Worm (Caenorhabditis elegans) whole organism, mixed stage, embryonic: ENCODE measurements around the gene irld-32.
"Not testable (repeated sequence)": the region's sequence is repeated elsewhere in the genome, so short reads cannot be mapped to it uniquely, and the experiment has no call there.

ENCODE experiments used
- M03D4.4 ChIP-seq: sonication (generic microtip); optimal IDR thresholded peaks from 2 replicates; lab custom pipeline; 2017; ENCODE audit warnings: mild to moderate bottlenecking, missing genetic modification characterization, missing compliant biosample characterization
- bed-3 ChIP-seq: fragments of 200-800 bp; sonication (Bioruptor generic); optimal IDR thresholded peaks from 3 replicates; lab custom pipeline; 2018; ENCODE audit warnings: mild to moderate bottlenecking, missing genetic modification characterization, moderate library complexity, missing compliant biosample characterization
- blmp-1 ChIP-seq: fragments of 150-350 bp; optimal IDR thresholded peaks from 2 replicates; lab custom pipeline; 2014; ENCODE audit warnings: missing biosample characterization, missing genetic modification characterization
- ceh-39 ChIP-seq: fragments of 150-350 bp; optimal IDR thresholded peaks from 2 replicates; lab custom pipeline; 2014; ENCODE audit warnings: missing biosample characterization, missing genetic modification characterization
- ceh-43 ChIP-seq: fragments of 200-800 bp; sonication (Bioruptor generic); optimal IDR thresholded peaks from 2 replicates; lab custom pipeline; 2018; ENCODE audit warnings: mild to moderate bottlenecking, missing genetic modification characterization, moderate library complexity, missing compliant biosample characterization
- ceh-83 ChIP-seq: fragments of 200-800 bp; sonication (Bioruptor generic); optimal IDR thresholded peaks from 2 replicates; lab custom pipeline; 2018; ENCODE audit warnings: mild to moderate bottlenecking, missing genetic modification characterization, missing compliant biosample characterization
- ces-1 ChIP-seq: fragments of 150-350 bp; optimal IDR thresholded peaks from 2 replicates; lab custom pipeline; 2014; ENCODE audit warnings: missing biosample characterization, missing genetic modification reagents, missing genetic modification characterization
- elt-1 ChIP-seq: sonication (generic microtip); optimal IDR thresholded peaks from 2 replicates; lab custom pipeline; 2017; ENCODE audit warnings: missing genetic modification characterization, mild to moderate bottlenecking, missing compliant biosample characterization, antibody characterized with exemption, moderate library complexity, borderline replicate concordance; ENCODE audit not compliant: insufficient read depth
- elt-3 ChIP-seq: fragments of 150-350 bp; optimal IDR thresholded peaks from 2 replicates; lab custom pipeline; 2014; ENCODE audit warnings: missing biosample characterization, missing genetic modification characterization
- flh-1 ChIP-seq: fragments of 200-800 bp; sonication (Bioruptor generic); optimal IDR thresholded peaks from 2 replicates; lab custom pipeline; 2018; ENCODE audit warnings: mild to moderate bottlenecking, missing genetic modification characterization, moderate library complexity, missing compliant biosample characterization
- ham-2 ChIP-seq: fragments of 200-800 bp; sonication (Bioruptor generic); optimal IDR thresholded peaks from 2 replicates; lab custom pipeline; 2018; ENCODE audit warnings: mild to moderate bottlenecking, missing genetic modification characterization, missing compliant biosample characterization
- hlh-1 ChIP-seq: fragments of 150-350 bp; optimal IDR thresholded peaks from 2 replicates; lab custom pipeline; 2014; ENCODE audit warnings: missing biosample characterization, missing genetic modification reagents, missing genetic modification characterization
- lin-13 ChIP-seq: fragments of 150-350 bp; optimal IDR thresholded peaks from 2 replicates; lab custom pipeline; 2014; ENCODE audit warnings: missing biosample characterization, missing genetic modification characterization
- lin-32 ChIP-seq: fragments of 200-800 bp; sonication (Bioruptor generic); optimal IDR thresholded peaks from 2 replicates; lab custom pipeline; 2018; ENCODE audit warnings: mild to moderate bottlenecking, missing genetic modification characterization, missing compliant biosample characterization
- lsy-2 ChIP-seq: fragments of 150-350 bp; optimal IDR thresholded peaks from 2 replicates; lab custom pipeline; 2014; ENCODE audit warnings: missing biosample characterization, missing genetic modification characterization
- mab-5 ChIP-seq: fragments of 150-350 bp; optimal IDR thresholded peaks from 2 replicates; lab custom pipeline; 2014; ENCODE audit warnings: missing biosample characterization, missing genetic modification characterization
- mep-1 ChIP-seq: fragments of 150-350 bp; optimal IDR thresholded peaks from 2 replicates; lab custom pipeline; 2017; ENCODE audit warnings: missing biosample characterization, missing genetic modification reagents, missing genetic modification characterization, inconsistent platforms
- mls-2 ChIP-seq: sonication (generic microtip); optimal IDR thresholded peaks from 2 replicates; lab custom pipeline; 2016; ENCODE audit warnings: mild to moderate bottlenecking, missing genetic modification characterization, moderate library complexity, missing compliant biosample characterization
- nhr-12 ChIP-seq: fragments of 150-350 bp; optimal IDR thresholded peaks from 2 replicates; lab custom pipeline; 2014; ENCODE audit warnings: missing biosample characterization, missing genetic modification characterization
- nhr-2 ChIP-seq: fragments of 150-350 bp; optimal IDR thresholded peaks from 2 replicates; lab custom pipeline; 2014; ENCODE audit warnings: missing biosample characterization, missing genetic modification characterization
- nhr-237 ChIP-seq: fragments of 150-350 bp; optimal IDR thresholded peaks from 2 replicates; lab custom pipeline; 2014; ENCODE audit warnings: missing biosample characterization, missing genetic modification characterization
- nhr-28 ChIP-seq: fragments of 150-350 bp; optimal IDR thresholded peaks from 2 replicates; lab custom pipeline; 2014; ENCODE audit warnings: missing biosample characterization, missing genetic modification characterization
- nhr-76 ChIP-seq: sonication (generic microtip); optimal IDR thresholded peaks from 2 replicates; lab custom pipeline; 2017; ENCODE audit warnings: missing biosample characterization, missing genetic modification characterization
- pha-4 ChIP-seq: fragments of 150-350 bp; optimal IDR thresholded peaks from 2 replicates; lab custom pipeline; 2018; ENCODE audit warnings: missing biosample characterization, missing genetic modification reagents, missing genetic modification characterization
- sem-2 ChIP-seq: fragments of 200-800 bp; sonication (Bioruptor generic); optimal IDR thresholded peaks from 2 replicates; lab custom pipeline; 2018; ENCODE audit warnings: mild to moderate bottlenecking, missing genetic modification characterization, missing compliant biosample characterization
- snpc-4 ChIP-seq: fragments of 150-350 bp; optimal IDR thresholded peaks from 2 replicates; lab custom pipeline; 2014; ENCODE audit warnings: missing biosample characterization, missing genetic modification characterization
- sptf-1 ChIP-seq: sonication (generic microtip); optimal IDR thresholded peaks from 2 replicates; lab custom pipeline; 2017; ENCODE audit warnings: mild to moderate bottlenecking, missing genetic modification characterization, moderate library complexity, missing compliant biosample characterization
- unc-120 ChIP-seq: sonication (generic microtip); optimal IDR thresholded peaks from 2 replicates; lab custom pipeline; 2017; ENCODE audit warnings: missing genetic modification characterization, missing compliant biosample characterization; ENCODE audit not compliant: poor library complexity, severe bottlenecking
- unc-39 ChIP-seq: fragments of 150-350 bp; optimal IDR thresholded peaks from 2 replicates; lab custom pipeline; 2014; ENCODE audit warnings: missing biosample characterization, missing genetic modification characterization
- unc-62 ChIP-seq: fragments of 150-350 bp; optimal IDR thresholded peaks from 2 replicates; lab custom pipeline; 2014; ENCODE audit warnings: missing biosample characterization, missing genetic modification reagents, missing genetic modification characterization
- zip-8 ChIP-seq: fragments of 150-350 bp; optimal IDR thresholded peaks from 2 replicates; lab custom pipeline; 2014; ENCODE audit warnings: missing biosample characterization, missing genetic modification characterization
- ztf-11 ChIP-seq: fragments of 150-350 bp; optimal IDR thresholded peaks from 2 replicates; lab custom pipeline; 2014; ENCODE audit warnings: missing biosample characterization, missing genetic modification characterization

irld-32 gene

ce11 chrV:2325052-2325451, 6.7 kb upstream of the irld-32 start, which contains the start of gene pud-3:
pud-3 (minus strand) TSS chrV:2325152.
- TF ChIP-seq ztf-11 (no peak), mls-2 (tag; lab: Kevin White, UChicago) (no peak), sem-2 (GFP tag; lab: Kevin White, UChicago) (no peak), blmp-1 (no peak), ces-1 (GFP tag; lab: Kevin White, UChicago) (no peak), mep-1 (no peak), pha-4 (tag; lab: Kevin White, UChicago) (no peak), ceh-43 (no peak), ham-2 (no peak), sptf-1 (tag; lab: Kevin White, UChicago) (no peak), elt-1 (tag; lab: Kevin White, UChicago) (no peak), ceh-83 (GFP tag; lab: Kevin White, UChicago) (no peak), nhr-12 (tag; lab: Kevin White, UChicago) (no peak), flh-1 (GFP tag; lab: Kevin White, UChicago) (no peak), bed-3 (no peak), mab-5 (tag; lab: Kevin White, UChicago) (no peak), nhr-28 (no peak), unc-120 (tag; lab: Kevin White, UChicago) (no peak), lin-32 (GFP tag; lab: Kevin White, UChicago) (no peak)

ce11 chrV:2326378-2326777, 5.3 kb upstream of the irld-32 start, which contains the start of gene pud-4:
pud-4 (plus strand) TSS chrV:2326678.
- no peak for TF ChIP-seq lsy-2 (tag; lab: Kevin White, UChicago)
- TF ChIP-seq ceh-39 (tag; lab: Kevin White, UChicago), result no peak
- no peak for TF ChIP-seq unc-39 (tag; lab: Kevin White, UChicago)
- TF ChIP-seq nhr-2 (tag; lab: Kevin White, UChicago), result no peak
- TF ChIP-seq ces-1 (GFP tag; lab: Kevin White, UChicago), result no peak
- TF ChIP-seq blmp-1, result no peak
- no peak for TF ChIP-seq unc-62
- TF ChIP-seq unc-120 (tag; lab: Kevin White, UChicago), result no peak
- TF ChIP-seq nhr-28, result no peak

- TF ChIP-seq unc-62, result no peak
- TF ChIP-seq nhr-237 (tag; lab: Kevin White, UChicago), result no peak
- no peak for TF ChIP-seq ztf-11
These were observed 4.6 kb upstream of the irld-32 start for ce11 chrV:2327124-2327523.

ce11 chrV:2330129-2330528, 1.6 kb upstream of the irld-32 start, which contains the start of gene pud-1.1:
pud-1.1 (plus strand) TSS chrV:2330429.
- TF ChIP-seq ceh-43; elt-1 (tag; lab: Kevin White, UChicago); bed-3: not testable (repeated sequence)

ce11 chrV:2336151-2336550, 4.4 kb downstream of the irld-32 start, which contains the start of gene irld-28:
irld-28 (minus strand) TSS chrV:2336251.
- no peak for TF ChIP-seq ceh-43
- no peak for TF ChIP-seq sem-2 (GFP tag; lab: Kevin White, UChicago)
- TF ChIP-seq M03D4.4 (tag; lab: Kevin White, UChicago), result no peak
- no peak for TF ChIP-seq elt-3 (tag; lab: Kevin White, UChicago)
- no peak for TF ChIP-seq pha-4 (tag; lab: Kevin White, UChicago)
- TF ChIP-seq nhr-12 (tag; lab: Kevin White, UChicago), result no peak
- no peak for TF ChIP-seq ztf-11

- TF ChIP-seq nhr-237 (tag; lab: Kevin White, UChicago) (no peak), mab-5 (tag; lab: Kevin White, UChicago) (no peak), elt-1 (tag; lab: Kevin White, UChicago) (no peak), nhr-28 (no peak), sptf-1 (tag; lab: Kevin White, UChicago) (no peak)
These were observed 6.8 kb downstream of the irld-32 start, which contains the start of gene irld-29 for ce11 chrV:2338538-2338937. irld-29 (minus strand) TSS chrV:2338638.

- no peak for TF ChIP-seq ceh-43
- no peak for TF ChIP-seq nhr-2 (tag; lab: Kevin White, UChicago)
- no peak for TF ChIP-seq mab-5 (tag; lab: Kevin White, UChicago)
- TF ChIP-seq mep-1, result no peak
- no peak for TF ChIP-seq nhr-28
- no peak for TF ChIP-seq ceh-39 (tag; lab: Kevin White, UChicago)
- TF ChIP-seq lin-13, result no peak
- TF ChIP-seq pha-4 (tag; lab: Kevin White, UChicago), result no peak
- TF ChIP-seq nhr-76 (tag; lab: Kevin White, UChicago), result no peak
- no peak for TF ChIP-seq ztf-11
- TF ChIP-seq lsy-2 (tag; lab: Kevin White, UChicago), result no peak
- TF ChIP-seq snpc-4 (tag; lab: Kevin White, UChicago), result no peak
- no peak for TF ChIP-seq zip-8 (tag; lab: Kevin White, UChicago)
- TF ChIP-seq ceh-83 (GFP tag; lab: Kevin White, UChicago), result no peak
- TF ChIP-seq M03D4.4 (tag; lab: Kevin White, UChicago), result no peak
- TF ChIP-seq flh-1 (GFP tag; lab: Kevin White, UChicago), result no peak
- no peak for TF ChIP-seq hlh-1 (tag; lab: Kevin White, UChicago)
- no peak for TF ChIP-seq elt-3 (tag; lab: Kevin White, UChicago)
- TF ChIP-seq nhr-237 (tag; lab: Kevin White, UChicago), result no peak
These were observed 9.6 kb downstream of the irld-32 start, which contains the start of gene irld-30 for ce11 chrV:2341285-2341684. irld-30 (minus strand) TSS chrV:2341385.
